Fruit fly (Drosophila melanogaster) whole organism: Measurements from ENCODE around the gene Nil.

Experiments
- CG8478 ChIP-seq: fragments of >200 bp; optimal IDR thresholded peaks from 2 replicates; lab custom pipeline; 2018; ENCODE audit warnings: inconsistent platforms
- Dll ChIP-seq: fragments of >200 bp; optimal IDR thresholded peaks from 2 replicates; lab custom pipeline; 2017
- EcR ChIP-seq, 2 experiments: fragments of >200 bp; optimal IDR thresholded peaks; 2 replicates each; lab custom pipeline; 2017; ENCODE audit warnings: missing biosample characterization in 2 of 2, missing genetic modification characterization in 2 of 2, missing genetic modification reagents in 2 of 2
- pan ChIP-seq: fragments of >200 bp; optimal IDR thresholded peaks from 2 replicates; lab custom pipeline; 2017
- psq ChIP-seq: fragments of >200 bp; optimal IDR thresholded peaks from 2 replicates; lab custom pipeline; 2017
- usp ChIP-seq: fragments of >200 bp; optimal IDR thresholded peaks from 2 replicates; lab custom pipeline; 2017; ENCODE audit warnings: missing biosample characterization, missing genetic modification characterization, mixed read lengths

Nil gene

dm6 chr3R:26345373-26345772, at the start of gene Nil:
Gene Nil (minus strand): TSS chr3R:26345473.
- TF ChIP-seq Dll (lab: Kevin White, UChicago) (no peak), usp (no peak), CG8478 (lab: Kevin White, UChicago) (no peak), psq (lab: Kevin White, UChicago) (no peak), pan (lab: Kevin White, UChicago) (no peak), EcR (GFP tag; optimal IDR thresholded peaks at IDR 0.05; lab: Kevin White, UChicago) (no peak)

dm6 chr3R:26333319-26333718, 12.0 kb downstream of the Nil start:
- no peak for TF ChIP-seq CG8478 (lab: Kevin White, UChicago)
- no peak for TF ChIP-seq usp
- no peak for TF ChIP-seq pan (lab: Kevin White, UChicago)
- TF ChIP-seq EcR (GFP tag; optimal IDR thresholded peaks at IDR 0.05; lab: Kevin White, UChicago): no peak
- no peak for TF ChIP-seq Dll (lab: Kevin White, UChicago)
- no peak for TF ChIP-seq psq (lab: Kevin White, UChicago)

dm6 chr3R:26331932-26332643, 13.2 kb downstream of the Nil start:
- no peak for TF ChIP-seq Dll (lab: Kevin White, UChicago)
- no peak for TF ChIP-seq CG8478 (lab: Kevin White, UChicago)
- no peak for TF ChIP-seq psq (lab: Kevin White, UChicago)
- TF ChIP-seq pan (lab: Kevin White, UChicago): no peak

- peak in 1 of 2 experiments; percentile 20 for TF ChIP-seq EcR (GFP tag; optimal IDR thresholded peaks at IDR 0.05; lab: Kevin White, UChicago)
- no peak for TF ChIP-seq usp
Measured at dm6 chr3R:26318857-26319256, 26.4 kb downstream of the Nil start.

- no peak for TF ChIP-seq Dll (lab: Kevin White, UChicago)
- TF ChIP-seq EcR (GFP tag; optimal IDR thresholded peaks at IDR 0.05; lab: Kevin White, UChicago): no peak
- no peak for TF ChIP-seq usp
- no peak for TF ChIP-seq pan (lab: Kevin White, UChicago)
- TF ChIP-seq CG8478 (lab: Kevin White, UChicago): no peak
- no peak for TF ChIP-seq psq (lab: Kevin White, UChicago)
Measured at dm6 chr3R:26318116-26318515, 27.2 kb downstream of the Nil start, which contains the start of gene osy. Gene osy (plus strand): TSS chr3R:26318355.
